Worm (Caenorhabditis elegans) whole organism, midembryonic: ENCODE results near the gene fbxb-43.
A peak's percentile ranks its signal among the peaks of the same experiment; 100 is the strongest.

Experiments used
- T22C8.4 ChIP-seq: fragments of 200-800 bp; sonication (Bioruptor generic); IDR thresholded peaks from 2 replicates; pipeline ENCODE4 v1.3.6; 2022; ENCODE audit warnings: missing genetic modification characterization, missing compliant biosample characterization
- med-1 ChIP-seq: sonication (generic microtip); optimal IDR thresholded peaks from 2 replicates; lab custom pipeline; 2017; ENCODE audit warnings: missing genetic modification characterization, mild to moderate bottlenecking, missing compliant biosample characterization, antibody characterized with exemption, missing genetic modification reagents; ENCODE audit not compliant: insufficient read depth
- ref-1 ChIP-seq: fragments of 200-800 bp; sonication (Bioruptor generic); conservative IDR thresholded peaks from 2 replicates; pipeline ENCODE4 v1.3.6; 2022; ENCODE audit warnings: missing genetic modification reagents, missing genetic modification characterization, missing compliant biosample characterization
- tab-1 ChIP-seq: fragments of 200-800 bp; sonication (Bioruptor generic); IDR thresholded peaks from 2 replicates; pipeline ENCODE4 v1.3.6; 2022; ENCODE audit warnings: missing genetic modification characterization, missing compliant biosample characterization
- ztf-29 ChIP-seq: fragments of 200-800 bp; sonication (Bioruptor generic); IDR thresholded peaks from 2 replicates; pipeline ENCODE4 v1.3.6; 2022; ENCODE audit warnings: missing genetic modification reagents, missing genetic modification characterization, missing compliant biosample characterization

ce11 chrII:1501614-1502355 lies 34.2 kb upstream of the fbxb-43 start:
- TF ChIP-seq tab-1 (GFP tag; lab: Robert Waterston, UW) (peak; percentile 28; the same call in 1 of the 2 replicates), ztf-29 (GFP tag; lab: Robert Waterston, UW) (no peak), med-1 (GFP tag; lab: Kevin White, UChicago) (no peak), ref-1 (no peak), T22C8.4 (GFP tag; lab: Robert Waterston, UW) (no peak)
